Worm (Caenorhabditis elegans) whole organism, L1 larva: ENCODE measurements around the gene str-86.

Experiments
- C34B4.2 ChIP-seq: sonication (generic microtip); optimal IDR thresholded peaks from 2 replicates; lab custom pipeline; 2017; ENCODE audit warnings: mild to moderate bottlenecking, missing genetic modification characterization, missing compliant biosample characterization
- F16B12.6 ChIP-seq: fragments of 150-350 bp; optimal IDR thresholded peaks from 2 replicates; lab custom pipeline; 2014; ENCODE audit warnings: missing biosample characterization, missing genetic modification characterization
- Y116A8C.19 ChIP-seq: sonication (generic microtip); optimal IDR thresholded peaks from 2 replicates; lab custom pipeline; 2016; ENCODE audit warnings: missing compliant biosample characterization, missing genetic modification characterization, borderline replicate concordance
- aha-1 ChIP-seq: fragments of 150-350 bp; optimal IDR thresholded peaks from 2 replicates; lab custom pipeline; 2014; ENCODE audit warnings: missing biosample characterization, missing genetic modification characterization
- blmp-1 ChIP-seq: fragments of 150-350 bp; optimal IDR thresholded peaks from 2 replicates; lab custom pipeline; 2014; ENCODE audit warnings: missing biosample characterization, missing genetic modification characterization
- ceh-8 ChIP-seq: fragments of 200-800 bp; sonication (Bioruptor generic); optimal IDR thresholded peaks from 2 replicates; lab custom pipeline; 2018; ENCODE audit warnings: mild to moderate bottlenecking, missing genetic modification characterization, moderate library complexity, missing compliant biosample characterization
- ceh-90 ChIP-seq: sonication (generic microtip); optimal IDR thresholded peaks from 2 replicates; lab custom pipeline; 2016; ENCODE audit warnings: missing genetic modification characterization, missing compliant biosample characterization
- dsc-1 ChIP-seq: sonication (generic microtip); optimal IDR thresholded peaks from 2 replicates; lab custom pipeline; 2016; ENCODE audit warnings: mild to moderate bottlenecking, missing genetic modification characterization, missing compliant biosample characterization
- efl-1 ChIP-seq, 4 experiments: fragments of 150-350 bp; optimal IDR thresholded peaks in 3 of 4; peaks in 1 of 4; 1 replicate in 1 of 4; 2 replicates in 3 of 4; lab custom pipeline; 2014; ENCODE audit warnings: missing biosample characterization in 2 of 4, missing genetic modification characterization in 2 of 4, missing genetic modification reagents in 2 of 4
- egl-13 ChIP-seq: sonication (generic microtip); optimal IDR thresholded peaks from 2 replicates; lab custom pipeline; 2016; ENCODE audit warnings: missing genotype, missing genetic modification reagents, missing genetic modification characterization, missing compliant biosample characterization
- elt-3 ChIP-seq, 6 experiments: fragments of 150-350 bp in 1 of 6; sonication (generic microtip); optimal IDR thresholded peaks; 2 replicates each; lab custom pipeline; 2017 to 2018; ENCODE audit warnings: missing biosample characterization in 6 of 6, missing genetic modification characterization in 6 of 6, inconsistent platforms in 1 of 6
- ets-5 ChIP-seq: fragments of 200-800 bp; sonication (Bioruptor generic); IDR thresholded peaks from 2 replicates; pipeline ENCODE4 v1.3.6; 2022; ENCODE audit warnings: missing genetic modification characterization, missing compliant biosample characterization
- fkh-10 ChIP-seq: sonication (generic microtip); optimal IDR thresholded peaks from 2 replicates; lab custom pipeline; 2017; ENCODE audit warnings: missing biosample characterization, missing genetic modification reagents, missing genetic modification characterization
- fkh-4 ChIP-seq: sonication (generic microtip); optimal IDR thresholded peaks from 2 replicates; lab custom pipeline; 2016; ENCODE audit warnings: missing compliant biosample characterization, missing genetic modification characterization, borderline replicate concordance
- irx-1 ChIP-seq: sonication (generic microtip); optimal IDR thresholded peaks from 2 replicates; lab custom pipeline; 2016; ENCODE audit warnings: missing genetic modification characterization, missing compliant biosample characterization
- lin-13 ChIP-seq: fragments of 150-350 bp; optimal IDR thresholded peaks from 2 replicates; lab custom pipeline; 2014; ENCODE audit warnings: missing biosample characterization, missing genetic modification reagents, missing genetic modification characterization
- lin-14 ChIP-seq: fragments of 200-800 bp; sonication (Bioruptor generic); optimal IDR thresholded peaks from 2 replicates; lab custom pipeline; 2018; ENCODE audit warnings: mild to moderate bottlenecking, missing genetic modification characterization, moderate library complexity, missing compliant biosample characterization
- lin-15B ChIP-seq: fragments of 150-350 bp; sonication (generic microtip); optimal IDR thresholded peaks from 3 replicates; lab custom pipeline; 2014; ENCODE audit warnings: missing biosample characterization, missing genetic modification characterization
- lin-35 ChIP-seq, 2 experiments: fragments of 150-350 bp; optimal IDR thresholded peaks; 2 replicates each; lab custom pipeline; 2014; ENCODE audit warnings: missing biosample characterization in 2 of 2, missing genetic modification characterization in 2 of 2, missing genetic modification reagents in 2 of 2
- lsy-2 ChIP-seq, 2 experiments: fragments of 150-350 bp; optimal IDR thresholded peaks; 2 replicates each; lab custom pipeline; 2014; ENCODE audit warnings: missing biosample characterization in 2 of 2, missing genetic modification characterization in 2 of 2
- nhr-11 ChIP-seq: fragments of 150-350 bp; optimal IDR thresholded peaks from 2 replicates; lab custom pipeline; 2014; ENCODE audit warnings: missing biosample characterization, missing genetic modification characterization
- nhr-47 ChIP-seq: sonication (generic microtip); optimal IDR thresholded peaks from 2 replicates; lab custom pipeline; 2016; ENCODE audit warnings: mild to moderate bottlenecking, missing genetic modification characterization, moderate library complexity, missing compliant biosample characterization
- nhr-85 ChIP-seq: sonication (generic microtip); peaks from one replicate; lab custom pipeline; 2016; ENCODE audit warnings: missing genetic modification characterization, inconsistent platforms, missing compliant biosample characterization
- nhr-90 ChIP-seq: sonication (generic microtip); optimal IDR thresholded peaks from 2 replicates; lab custom pipeline; 2016; ENCODE audit warnings: mild to moderate bottlenecking, missing genetic modification characterization, missing compliant biosample characterization; ENCODE audit not compliant: poor library complexity
- pax-3 ChIP-seq: fragments of 200-800 bp; sonication (Bioruptor generic); optimal IDR thresholded peaks from 2 replicates; lab custom pipeline; 2018; ENCODE audit warnings: mild to moderate bottlenecking, missing genetic modification characterization, moderate library complexity, missing compliant biosample characterization
- pqm-1 ChIP-seq: sonication (generic microtip); optimal IDR thresholded peaks from 3 replicates; lab custom pipeline; 2017; ENCODE audit warnings: missing biosample characterization, missing genetic modification characterization
- snu-23 ChIP-seq: sonication (generic microtip); optimal IDR thresholded peaks from 2 replicates; lab custom pipeline; 2016; ENCODE audit warnings: missing genetic modification characterization, missing compliant biosample characterization
- sox-4 ChIP-seq: sonication (generic microtip); optimal IDR thresholded peaks from 2 replicates; lab custom pipeline; 2016; ENCODE audit warnings: missing genetic modification characterization, missing compliant biosample characterization
- sup-37 ChIP-seq: fragments of 200-800 bp; sonication (Bioruptor generic); optimal IDR thresholded peaks from 2 replicates; lab custom pipeline; 2018; ENCODE audit warnings: mild to moderate bottlenecking, missing genetic modification characterization, missing compliant biosample characterization
- tlp-1 ChIP-seq: fragments of 150-350 bp; optimal IDR thresholded peaks from 2 replicates; lab custom pipeline; 2014; ENCODE audit warnings: missing biosample characterization, missing genetic modification characterization
- unc-30 ChIP-seq: sonication (generic microtip); optimal IDR thresholded peaks from 2 replicates; lab custom pipeline; 2017; ENCODE audit warnings: missing biosample characterization, missing genetic modification characterization
- unc-62 ChIP-seq: fragments of 150-350 bp; optimal IDR thresholded peaks from 2 replicates; lab custom pipeline; 2014; ENCODE audit warnings: missing biosample characterization, missing genetic modification reagents, missing genetic modification characterization
- unc-86 ChIP-seq: sonication (generic microtip); optimal IDR thresholded peaks from 2 replicates; lab custom pipeline; 2016; ENCODE audit warnings: missing genetic modification characterization, missing compliant biosample characterization
- unc-98 ChIP-seq: fragments of 200-800 bp; sonication (Bioruptor generic); IDR thresholded peaks from 2 replicates; pipeline ENCODE4 v1.3.6; 2022; ENCODE audit warnings: missing genetic modification characterization, missing compliant biosample characterization
- zag-1 ChIP-seq: fragments of 150-350 bp; optimal IDR thresholded peaks from 2 replicates; lab custom pipeline; 2014; ENCODE audit warnings: missing biosample characterization, missing genetic modification characterization
- zip-4 ChIP-seq: fragments of 200-800 bp; sonication (Bioruptor generic); optimal IDR thresholded peaks from 2 replicates; lab custom pipeline; 2018; ENCODE audit warnings: mild to moderate bottlenecking, missing genetic modification characterization, moderate library complexity, missing compliant biosample characterization

str-86 gene

ce11 chrV:8983604-8984003 lies at the start of gene str-86:
Gene str-86 (minus strand): TSS chrV:8983704.
- no peak for TF ChIP-seq pqm-1 (tag; lab: Kevin White, UChicago)
- TF ChIP-seq lin-13 (GFP tag; lab: Kevin White, UChicago), result no peak
- no peak for TF ChIP-seq fkh-4 (tag; lab: Kevin White, UChicago)
- no peak for TF ChIP-seq F16B12.6 (tag; lab: Kevin White, UChicago)
- no peak for TF ChIP-seq lin-15B
- no peak for TF ChIP-seq nhr-85 (tag; lab: Kevin White, UChicago)
- TF ChIP-seq sup-37 (GFP tag; lab: Kevin White, UChicago), result no peak
- TF ChIP-seq pax-3 (tag; lab: Kevin White, UChicago), result no peak
- no peak for TF ChIP-seq unc-98 (GFP tag; lab: Robert Waterston, UW)
- TF ChIP-seq egl-13 (tag; lab: Kevin White, UChicago), result no peak
- TF ChIP-seq Y116A8C.19 (tag; lab: Kevin White, UChicago), result no peak
- TF ChIP-seq blmp-1 (tag; lab: Kevin White, UChicago), result no peak
- no peak for TF ChIP-seq nhr-47 (tag; lab: Kevin White, UChicago)
- no peak for TF ChIP-seq elt-3 (tag; optimal IDR thresholded peaks at IDR 0.05; lab: Kevin White, UChicago)
- TF ChIP-seq tlp-1 (tag; lab: Kevin White, UChicago), result no peak
- no peak for TF ChIP-seq zag-1 (tag; lab: Kevin White, UChicago)
- TF ChIP-seq lin-35 (GFP tag; optimal IDR thresholded peaks at IDR 0.05; lab: Kevin White, UChicago), result no peak

ce11 chrV:9033267-9033666 lies 49.8 kb upstream of the str-86 start, which contains the start of gene C25E10.4:
Gene C25E10.4 (plus strand): TSS chrV:9033567.
- no peak for TF ChIP-seq tlp-1 (tag; lab: Kevin White, UChicago)
- TF ChIP-seq efl-1 (optimal IDR thresholded peaks at IDR 0.05; lab: Kevin White, UChicago), result no peak
- TF ChIP-seq efl-1 (GFP tag; optimal IDR thresholded peaks at IDR 0.05 in 1 of 2; lab: Kevin White, UChicago), result peak in 1 of 2 experiments; percentile 43
- TF ChIP-seq blmp-1 (tag; lab: Kevin White, UChicago), result peak; percentile 33

ce11 chrV:9030248-9030647 lies 46.7 kb upstream of the str-86 start, which contains the start of gene C25E10.5:
Gene C25E10.5 (plus strand): TSS chrV:9030548.
- TF ChIP-seq ceh-8 (GFP tag; lab: Kevin White, UChicago) (no peak), efl-1 (optimal IDR thresholded peaks at IDR 0.05; lab: Kevin White, UChicago) (no peak), efl-1 (GFP tag; optimal IDR thresholded peaks at IDR 0.05 in 1 of 2; lab: Kevin White, UChicago) (peak in 1 of 2 experiments; percentile 40)

- no peak for TF ChIP-seq lin-15B
- no peak for TF ChIP-seq unc-86 (tag; lab: Kevin White, UChicago)
- no peak for TF ChIP-seq dsc-1 (tag; lab: Kevin White, UChicago)
- TF ChIP-seq zip-4 (GFP tag; lab: Kevin White, UChicago), result no peak
- TF ChIP-seq tlp-1 (tag; lab: Kevin White, UChicago), result no peak
- TF ChIP-seq fkh-10 (GFP tag; lab: Kevin White, UChicago), result no peak
- no peak for TF ChIP-seq blmp-1 (tag; lab: Kevin White, UChicago)
- no peak for TF ChIP-seq sox-4
Observed at ce11 chrV:9024713-9025112, 41.2 kb upstream of the str-86 start, which contains the start of gene bus-1. Gene bus-1 (minus strand): TSS chrV:9024813.

ce11 chrV:9022078-9022477 lies 38.6 kb upstream of the str-86 start, which contains the start of gene oac-41:
Gene oac-41 (minus strand): TSS chrV:9022178.
- TF ChIP-seq ets-5 (GFP tag; lab: Robert Waterston, UW), result no peak
- no peak for TF ChIP-seq snu-23 (GFP tag; lab: Kevin White, UChicago)
- TF ChIP-seq lsy-2 (tag; optimal IDR thresholded peaks at IDR 0.05; lab: Kevin White, UChicago), result no peak
- no peak for TF ChIP-seq C34B4.2 (tag; lab: Kevin White, UChicago)
- TF ChIP-seq ceh-90, result no peak
- TF ChIP-seq irx-1 (tag; lab: Kevin White, UChicago), result no peak
- no peak for TF ChIP-seq unc-62
- no peak for TF ChIP-seq aha-1 (tag; lab: Kevin White, UChicago)
- no peak for TF ChIP-seq nhr-90 (tag; lab: Kevin White, UChicago)
- TF ChIP-seq nhr-11, result no peak
- TF ChIP-seq lin-14 (GFP tag; lab: Kevin White, UChicago), result no peak
- TF ChIP-seq unc-30 (tag; lab: Kevin White, UChicago), result no peak
- no peak for TF ChIP-seq ceh-8 (GFP tag; lab: Kevin White, UChicago)
